Fruit fly (Drosophila melanogaster): ENCODE results near the gene hiro.
A peak's percentile ranks its signal among the peaks of the same experiment; 100 is the strongest.

hiro gene

DNA sequence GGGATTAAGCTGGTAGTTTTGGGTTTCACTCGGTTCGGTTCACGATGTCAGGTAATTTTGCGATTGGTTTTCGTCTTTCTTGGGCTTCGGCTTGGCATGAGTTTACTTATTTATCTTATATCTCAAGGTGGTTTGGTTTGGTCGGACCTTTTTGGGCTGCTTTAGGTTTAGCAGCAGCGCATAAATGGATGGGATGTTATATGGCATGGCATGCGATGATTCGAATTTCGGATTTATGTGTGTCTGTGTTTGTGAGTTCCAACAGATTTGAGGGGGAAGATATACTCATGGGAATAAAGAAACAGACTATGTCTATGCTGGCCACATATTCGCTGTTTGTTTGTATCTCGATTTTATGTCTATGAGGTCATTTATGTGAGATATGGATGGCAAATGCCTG is 10.0 kb upstream of the hiro start:
- TF ChIP-seq CG12605 (GFP tag; IDR thresholded peaks at IDR 0.05) (no peak), CG32121 (GFP tag; IDR thresholded peaks at IDR 0.05) (no peak), CG34367 (tag; optimal IDR thresholded peaks at IDR 0.05) (no peak), gl (tag; optimal IDR thresholded peaks at IDR 0.05) (no peak)

DNA sequence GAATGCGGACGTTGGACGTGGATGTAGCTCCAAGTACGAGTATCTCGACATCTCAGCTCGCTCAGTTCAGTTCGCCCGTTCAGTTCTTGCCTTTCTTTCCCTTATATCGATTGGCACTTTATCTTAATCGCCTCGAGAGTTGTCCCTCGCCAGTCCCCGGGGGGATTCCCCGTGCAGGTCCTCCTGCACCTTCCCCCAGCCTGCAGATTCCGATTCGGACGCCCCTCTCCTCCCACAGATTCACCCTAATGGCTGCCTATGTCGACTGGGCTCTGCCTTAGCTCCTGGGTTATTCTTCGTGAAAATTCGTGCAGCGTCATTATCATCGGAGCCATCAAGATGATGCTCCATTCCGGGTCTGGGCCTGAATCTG is 9.3 kb upstream of the hiro start:
- TF ChIP-seq CG15710 (tag; optimal IDR thresholded peaks at IDR 0.05) = no peak
- TF ChIP-seq Pif1A (GFP tag; optimal IDR thresholded peaks at IDR 0.05) = no peak
- no peak for TF ChIP-seq gl (tag; optimal IDR thresholded peaks at IDR 0.05)
- no peak for TF ChIP-seq Ets98B (GFP tag; IDR thresholded peaks at IDR 0.05)
- no peak for TF ChIP-seq Snoo (tag; optimal IDR thresholded peaks at IDR 0.05)
- no peak for TF ChIP-seq CG32121 (GFP tag; IDR thresholded peaks at IDR 0.05)
- TF ChIP-seq D1 (tag; optimal IDR thresholded peaks at IDR 0.05) = no peak
- TF ChIP-seq CG8301 (tag; optimal IDR thresholded peaks at IDR 0.05) = no peak
- no peak for TF ChIP-seq CG8159 (tag; optimal IDR thresholded peaks at IDR 0.05)
- TF ChIP-seq CG14655 (GFP tag; optimal IDR thresholded peaks at IDR 0.05) = no peak
- no peak for TF ChIP-seq CG4496 (GFP tag; IDR thresholded peaks at IDR 0.05)
- no peak for TF ChIP-seq rn (GFP tag; IDR thresholded peaks at IDR 0.05)
- no peak for TF ChIP-seq CG34367 (tag; optimal IDR thresholded peaks at IDR 0.05)
- TF ChIP-seq Pif1B (GFP tag; optimal IDR thresholded peaks at IDR 0.05) = no peak

DNA sequence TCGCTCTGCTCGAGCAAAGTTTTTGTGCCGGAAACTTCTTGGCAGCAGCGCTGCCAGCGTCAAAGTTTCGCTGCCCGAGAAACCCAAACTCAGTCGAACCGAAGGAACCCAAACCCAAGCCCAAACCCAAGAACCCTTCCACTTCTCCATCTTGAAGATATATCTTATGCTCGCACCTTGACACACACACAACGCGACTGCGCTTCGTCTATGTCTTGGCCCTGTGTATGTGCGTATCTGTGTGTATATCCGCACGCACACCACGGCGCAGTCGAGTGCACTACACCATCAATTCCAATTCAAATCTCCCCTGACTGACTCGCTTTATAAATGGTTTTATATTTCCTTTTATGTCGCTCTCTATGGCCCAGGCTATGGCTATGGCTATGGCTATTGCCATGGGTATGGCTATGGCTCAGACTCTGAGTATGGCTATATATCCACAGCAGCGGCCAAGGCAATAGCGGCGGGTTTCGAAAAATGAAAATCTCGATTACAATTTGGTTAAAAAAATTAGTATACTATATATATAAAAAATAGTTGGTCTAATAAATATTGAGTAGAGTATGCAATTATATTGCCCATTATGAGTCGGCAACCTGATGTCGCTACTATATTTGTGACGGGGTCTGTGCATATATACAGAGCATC is 8.8 kb upstream of the hiro start:
- TF ChIP-seq Pif1B (GFP tag; optimal IDR thresholded peaks at IDR 0.05) (peak; percentile 95), fd96Ca (GFP tag; IDR thresholded peaks at IDR 0.05) (peak; percentile 97), CG13204 (GFP tag; optimal IDR thresholded peaks at IDR 0.05) (peak; percentile 94), Snoo (tag; optimal IDR thresholded peaks at IDR 0.05) (peak; percentile 90), CG32121 (GFP tag; IDR thresholded peaks at IDR 0.05) (peak; percentile 95), CG12605 (GFP tag; IDR thresholded peaks at IDR 0.05) (peak; percentile 95), CG4496 (GFP tag; IDR thresholded peaks at IDR 0.05) (peak; percentile 96), CG34367 (tag; optimal IDR thresholded peaks at IDR 0.05) (peak; percentile 95), CG9948 (tag; optimal IDR thresholded peaks at IDR 0.05) (peak; percentile 99), gl (tag; optimal IDR thresholded peaks at IDR 0.05) (peak; percentile 95), CG10348 (GFP tag; IDR thresholded peaks at IDR 0.05) (peak; percentile 78), D1 (tag; optimal IDR thresholded peaks at IDR 0.05) (no peak), Ets98B (GFP tag; IDR thresholded peaks at IDR 0.05) (peak; percentile 96), CG8159 (tag; optimal IDR thresholded peaks at IDR 0.05) (peak; percentile 98), Pif1A (GFP tag; optimal IDR thresholded peaks at IDR 0.05) (peak; percentile 91), CG17806 (tag; optimal IDR thresholded peaks at IDR 0.05) (peak; percentile 99), EcR (GFP tag; optimal IDR thresholded peaks at IDR 0.05) (peak; percentile 45), CG8301 (tag; optimal IDR thresholded peaks at IDR 0.05) (peak; percentile 94), CG15710 (tag; optimal IDR thresholded peaks at IDR 0.05) (peak; percentile 98), rn (GFP tag; IDR thresholded peaks at IDR 0.05) (peak; percentile 92), CG14655 (GFP tag; optimal IDR thresholded peaks at IDR 0.05) (peak; percentile 97)

DNA sequence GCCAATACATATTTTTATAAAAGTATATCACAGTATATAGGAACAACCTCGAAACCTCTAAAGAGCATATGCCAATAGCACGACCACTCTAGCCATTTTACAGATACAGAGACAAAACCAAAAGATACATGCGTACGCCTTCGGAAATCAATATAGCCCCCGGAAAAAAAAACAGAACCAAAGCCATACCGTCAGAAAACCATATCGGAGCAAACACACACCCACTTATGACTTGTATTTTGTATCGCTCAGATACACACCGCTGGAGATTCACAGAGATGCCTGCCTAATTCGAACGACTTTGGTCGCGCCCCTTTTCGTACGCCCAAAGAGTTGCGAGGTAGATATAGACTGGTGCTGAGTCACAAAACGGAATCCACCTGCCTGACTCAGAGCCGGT is 7.8 kb upstream of the hiro start:
- TF ChIP-seq Ets98B (GFP tag; IDR thresholded peaks at IDR 0.05) (no peak), CG10348 (GFP tag; IDR thresholded peaks at IDR 0.05) (no peak), CG15710 (tag; optimal IDR thresholded peaks at IDR 0.05) (no peak), rn (GFP tag; IDR thresholded peaks at IDR 0.05) (no peak), gl (tag; optimal IDR thresholded peaks at IDR 0.05) (no peak), CG12605 (GFP tag; IDR thresholded peaks at IDR 0.05) (no peak), CG34367 (tag; optimal IDR thresholded peaks at IDR 0.05) (no peak), fd96Ca (GFP tag; IDR thresholded peaks at IDR 0.05) (no peak), CG32121 (GFP tag; IDR thresholded peaks at IDR 0.05) (no peak), Pif1A (GFP tag; optimal IDR thresholded peaks at IDR 0.05) (no peak), D1 (tag; optimal IDR thresholded peaks at IDR 0.05) (no peak), CG13204 (GFP tag; optimal IDR thresholded peaks at IDR 0.05) (no peak), CG8301 (tag; optimal IDR thresholded peaks at IDR 0.05) (no peak), CG17806 (tag; optimal IDR thresholded peaks at IDR 0.05) (no peak), CG9948 (tag; optimal IDR thresholded peaks at IDR 0.05) (no peak)

DNA sequence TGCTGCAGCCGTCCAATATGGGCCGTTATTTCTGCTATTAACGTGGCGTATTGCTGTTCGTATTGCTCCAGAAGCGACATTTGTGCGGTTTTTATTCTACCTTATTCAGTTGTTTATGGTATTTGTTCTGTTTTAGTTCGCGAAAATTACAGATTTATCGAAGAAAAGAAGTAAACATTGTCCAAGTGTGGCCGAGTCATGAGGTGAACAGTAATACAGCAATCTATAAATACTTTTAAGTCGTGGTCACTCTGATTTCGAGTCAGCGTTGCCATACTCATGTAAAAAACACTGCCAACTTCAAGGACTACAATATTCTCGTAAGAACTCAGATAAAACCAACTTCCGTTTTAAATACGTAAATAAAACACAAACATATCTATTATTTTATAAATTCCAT is 4.9 kb upstream of the hiro start, which contains the start of gene Vti1a:
Gene Vti1a (minus strand): TSS at position 221 of the 400 bp plus-strand sequence.
- peak; percentile 12 for TF ChIP-seq Snoo (tag; optimal IDR thresholded peaks at IDR 0.05)
- TF ChIP-seq CG8301 (tag; optimal IDR thresholded peaks at IDR 0.05) = no peak

DNA sequence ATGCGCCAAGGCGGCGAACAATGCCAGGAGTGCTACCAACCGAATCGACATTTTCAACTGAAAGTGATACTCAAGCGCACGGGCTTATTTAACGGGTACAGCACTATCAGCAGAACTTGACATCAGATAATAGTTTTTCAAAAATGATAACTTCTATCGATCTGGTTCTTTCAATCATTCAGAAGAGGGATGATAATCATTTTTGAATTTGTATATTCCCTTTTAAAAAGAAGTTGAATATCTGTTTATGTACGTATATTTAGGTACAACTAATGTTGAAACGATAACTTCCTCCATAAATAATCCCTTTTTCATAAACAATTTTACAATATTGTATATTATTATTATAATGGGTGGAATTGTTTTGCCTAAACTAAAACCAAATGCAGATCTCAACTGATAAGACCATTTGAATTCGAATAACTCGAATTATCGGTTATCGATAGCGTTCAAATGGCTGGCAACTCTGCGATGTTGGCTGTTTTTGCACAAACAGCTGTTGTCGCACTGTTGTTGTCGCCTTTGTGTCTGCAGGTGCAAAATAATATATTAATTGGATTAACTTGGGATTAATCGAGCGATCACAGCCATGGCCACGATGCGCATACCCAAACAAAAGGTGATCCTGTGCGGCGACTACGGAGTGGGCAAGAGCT is 2.4 kb upstream of the hiro start, which contains the start of the genes CG32483 and RabX6:
Gene CG32483 (minus strand): TSS at position 51 of the 656 bp plus-strand sequence.
Gene RabX6 (plus strand): TSS at position 487 of the 656 bp plus-strand sequence.
- TF ChIP-seq EcR (GFP tag; optimal IDR thresholded peaks at IDR 0.05) (no peak), CG9948 (tag; optimal IDR thresholded peaks at IDR 0.05) (no peak), rn (GFP tag; IDR thresholded peaks at IDR 0.05) (no peak), CG12605 (GFP tag; IDR thresholded peaks at IDR 0.05) (no peak), CG32121 (GFP tag; IDR thresholded peaks at IDR 0.05) (no peak), CG8301 (tag; optimal IDR thresholded peaks at IDR 0.05) (no peak), CG17806 (tag; optimal IDR thresholded peaks at IDR 0.05) (no peak), fd96Ca (GFP tag; IDR thresholded peaks at IDR 0.05) (no peak), gl (tag; optimal IDR thresholded peaks at IDR 0.05) (no peak), CG4496 (GFP tag; IDR thresholded peaks at IDR 0.05) (no peak), Pif1B (GFP tag; optimal IDR thresholded peaks at IDR 0.05) (no peak), Ets98B (GFP tag; IDR thresholded peaks at IDR 0.05) (no peak), CG8159 (tag; optimal IDR thresholded peaks at IDR 0.05) (no peak), CG13204 (GFP tag; optimal IDR thresholded peaks at IDR 0.05) (no peak)

Data from whole organism, pupa.